Fruit fly (Drosophila melanogaster) whole organism, wandering third instar larva: Measurements from ENCODE around the gene Cpr67Fb.

Source experiments
- CG9705 ChIP-seq: fragments of 200-800 bp; sonication (Bioruptor generic); optimal IDR thresholded peaks from 2 replicates; lab custom pipeline; 2018; ENCODE audit warnings: missing biosample characterization, mild to moderate bottlenecking, missing genetic modification characterization
- Dfd ChIP-seq: fragments of >200 bp; optimal IDR thresholded peaks from 2 replicates; lab custom pipeline; 2017; ENCODE audit warnings: missing biosample characterization, missing genetic modification characterization
- Dif ChIP-seq: fragments of 200-275, 200-300 bp; sonication (Bioruptor generic); optimal IDR thresholded peaks from 2 replicates; lab custom pipeline; 2018; ENCODE audit warnings: missing biosample characterization, missing genetic modification characterization; ENCODE audit not compliant: partially characterized antibody
- GATAd ChIP-seq: sonication (Bioruptor generic); optimal IDR thresholded peaks from 2 replicates; lab custom pipeline; 2016; ENCODE audit warnings: missing biosample characterization, missing genetic modification characterization
- HLH106 ChIP-seq: fragments of 200-800 bp; optimal IDR thresholded peaks from 3 replicates; lab custom pipeline; 2019; ENCODE audit warnings: missing biosample characterization, mild to moderate bottlenecking, missing genetic modification characterization, moderate library complexity
- Hnf4 ChIP-seq: fragments of 200-800 bp; sonication (Bioruptor generic); optimal IDR thresholded peaks from 2 replicates; lab custom pipeline; 2016; ENCODE audit warnings: missing biosample characterization, mild to moderate bottlenecking, missing genetic modification characterization
- Hr78 ChIP-seq: fragments of >200 bp; optimal IDR thresholded peaks from 2 replicates; lab custom pipeline; 2017; ENCODE audit warnings: missing biosample characterization, missing genetic modification characterization
- Mio ChIP-seq: sonication (Bioruptor generic); optimal IDR thresholded peaks from 2 replicates; lab custom pipeline; 2016; ENCODE audit warnings: missing biosample characterization, missing genetic modification characterization
- Myc ChIP-seq: fragments of >200 bp; optimal IDR thresholded peaks from 2 replicates; lab custom pipeline; 2017
- N ChIP-seq: fragments of >200 bp; optimal IDR thresholded peaks from 2 replicates; lab custom pipeline; 2018; ENCODE audit warnings: missing biosample characterization, missing external identifiers, missing genetic modification characterization
- OdsH ChIP-seq: fragments of 200-800 bp; sonication (Bioruptor generic); optimal IDR thresholded peaks from 2 replicates; lab custom pipeline; 2016; ENCODE audit warnings: missing biosample characterization, mild to moderate bottlenecking, missing genetic modification characterization
- Rel ChIP-seq, 2 experiments: fragments of 200-800 bp; sonication (Bioruptor generic) in 1 of 2; optimal IDR thresholded peaks; 2 replicates in 1 of 2; 3 replicates in 1 of 2; lab custom pipeline; 2016 to 2019; ENCODE audit warnings: mild to moderate bottlenecking in 2 of 2, missing biosample characterization in 2 of 2, missing genetic modification characterization in 2 of 2, moderate library complexity in 1 of 2
- Sp1 ChIP-seq: fragments of 200-800 bp; sonication (Bioruptor generic); optimal IDR thresholded peaks from 3 replicates; lab custom pipeline; 2019; ENCODE audit warnings: missing biosample characterization, mild to moderate bottlenecking, missing genetic modification characterization, moderate library complexity
- Vsx2 ChIP-seq: fragments of 200-300, 225-300 bp; sonication (Bioruptor generic); optimal IDR thresholded peaks from 2 replicates; lab custom pipeline; 2018; ENCODE audit warnings: missing biosample characterization, missing genetic modification characterization; ENCODE audit not compliant: partially characterized antibody
- brk ChIP-seq: fragments of 200-800 bp; sonication (Bioruptor generic); optimal IDR thresholded peaks from 2 replicates; lab custom pipeline; 2016; ENCODE audit warnings: missing biosample characterization, mild to moderate bottlenecking, missing genetic modification characterization
- dl ChIP-seq, 2 experiments: fragments of 175-275, 200-275 bp in 1 of 2; fragments of 200-275 bp in 1 of 2; sonication (Bioruptor generic); optimal IDR thresholded peaks; lab custom pipeline; 2018; ENCODE audit warnings: mild to moderate bottlenecking in 2 of 2, missing biosample characterization in 2 of 2, missing genetic modification characterization in 2 of 2, moderate library complexity in 2 of 2; ENCODE audit not compliant: partially characterized antibody in 2 of 2, insufficient read depth in 1 of 2
- dmrt93B ChIP-seq: fragments of 200-800 bp; sonication (Bioruptor generic); optimal IDR thresholded peaks from 2 replicates; lab custom pipeline; 2018; ENCODE audit warnings: missing biosample characterization, mild to moderate bottlenecking, missing genetic modification characterization
- dsf ChIP-seq: sonication (Bioruptor generic); optimal IDR thresholded peaks from 2 replicates; lab custom pipeline; 2016; ENCODE audit warnings: missing biosample characterization, missing genetic modification characterization, borderline replicate concordance
- ey ChIP-seq: fragments of 200-800 bp; sonication (Bioruptor generic); optimal IDR thresholded peaks from 2 replicates; lab custom pipeline; 2016; ENCODE audit warnings: missing biosample characterization, missing genetic modification characterization
- foxo ChIP-seq, 2 experiments: fragments of 200-800 bp; sonication (Bioruptor generic); optimal IDR thresholded peaks; 2 replicates in 1 of 2; 3 replicates in 1 of 2; lab custom pipeline; 2016 to 2017; ENCODE audit warnings: missing biosample characterization in 2 of 2, missing genetic modification characterization in 2 of 2
- h ChIP-seq: fragments of 200-800 bp; sonication (Bioruptor generic); optimal IDR thresholded peaks from 3 replicates; lab custom pipeline; 2016; ENCODE audit warnings: missing biosample characterization, mild to moderate bottlenecking, missing genetic modification characterization
- lola ChIP-seq: fragments of >200 bp; optimal IDR thresholded peaks from 2 replicates; lab custom pipeline; 2017; ENCODE audit warnings: missing biosample characterization, missing genetic modification characterization
- psq ChIP-seq: fragments of 200-800 bp; sonication (Bioruptor generic); optimal IDR thresholded peaks from 3 replicates; lab custom pipeline; 2017; ENCODE audit warnings: missing biosample characterization, mild to moderate bottlenecking, missing genetic modification characterization, moderate library complexity
- rgr ChIP-seq: fragments of 200-800 bp; sonication (Bioruptor generic); optimal IDR thresholded peaks from 3 replicates; lab custom pipeline; 2016; ENCODE audit warnings: missing biosample characterization, mild to moderate bottlenecking, missing genetic modification characterization
- sv ChIP-seq: fragments of 200-800 bp; sonication (Bioruptor generic); optimal IDR thresholded peaks from 3 replicates; lab custom pipeline; 2016; ENCODE audit warnings: missing biosample characterization, missing genetic modification characterization
- tai ChIP-seq: sonication (Bioruptor generic); optimal IDR thresholded peaks from 2 replicates; lab custom pipeline; 2016; ENCODE audit warnings: missing biosample characterization, missing genetic modification characterization
- usp ChIP-seq: fragments of >200 bp; optimal IDR thresholded peaks from 2 replicates; lab custom pipeline; 2017; ENCODE audit warnings: missing biosample characterization, missing genetic modification characterization
- woc ChIP-seq: sonication (Bioruptor generic); optimal IDR thresholded peaks from 2 replicates; lab custom pipeline; 2016; ENCODE audit warnings: missing biosample characterization, mild to moderate bottlenecking, missing genetic modification characterization

Cpr67Fb gene

DNA sequence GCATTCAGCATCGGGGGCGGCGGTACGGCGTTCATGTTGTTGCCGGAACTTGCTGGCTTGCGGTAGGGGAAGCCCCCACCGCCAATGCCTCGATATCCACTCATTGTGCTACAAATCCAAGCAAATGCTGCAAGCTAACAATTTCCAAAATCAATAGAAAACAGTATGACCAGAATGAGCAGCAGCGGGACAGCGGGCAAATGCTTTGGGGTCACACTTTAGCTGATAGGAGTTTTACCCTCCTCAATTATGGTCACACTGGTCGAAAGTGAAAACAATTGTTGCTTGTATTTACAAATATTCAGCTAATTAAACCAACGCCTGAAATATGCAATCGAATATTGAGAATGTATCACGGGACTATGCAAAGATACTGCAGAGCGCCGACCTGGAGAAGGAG is 15.1 kb upstream of the Cpr67Fb start, which contains the start of the genes CG6418 and Blos4:
CG6418 (minus strand) TSS at position 196 of the 400 bp plus-strand sequence.
Blos4 (plus strand) TSS at position 244 of the 400 bp plus-strand sequence.
- TF ChIP-seq dsf (GFP tag; lab: Kevin White, UChicago) (no peak), tai (GFP tag; lab: Kevin White, UChicago) (no peak), h (GFP tag; lab: Kevin White, UChicago) (no peak), lola (GFP tag; lab: Kevin White, UChicago) (no peak), Hnf4 (GFP tag; lab: Kevin White, UChicago) (no peak), Rel (GFP tag; optimal IDR thresholded peaks at IDR 0.05; lab: Kevin White, UChicago) (no peak), Rel (tag; optimal IDR thresholded peaks at IDR 0.05; lab: Kevin White, UChicago) (peak; percentile 17), Vsx2 (GFP tag; lab: Kevin White, UChicago) (peak; percentile 93), dl (GFP tag; optimal IDR thresholded peaks at IDR 0.05; lab: Kevin White, UChicago; ENCODE audit: insufficient read depth in 1 of 2, partially characterized antibody in 2 of 2) (no peak), Sp1 (GFP tag; lab: Kevin White, UChicago) (no peak), Dfd (GFP tag; lab: Kevin White, UChicago) (no peak), foxo (GFP tag; optimal IDR thresholded peaks at IDR 0.05; lab: Kevin White, UChicago) (no peak), rgr (GFP tag; lab: Kevin White, UChicago) (peak; percentile 91)
- TF ChIP-seq, all 38 proteins: peak for 3

- TF ChIP-seq psq (no peak), dmrt93B (no peak), lola (GFP tag; lab: Kevin White, UChicago) (no peak), foxo (GFP tag; optimal IDR thresholded peaks at IDR 0.05; lab: Kevin White, UChicago) (no peak), Hr78 (GFP tag; lab: Kevin White, UChicago) (no peak), ey (GFP tag; lab: Kevin White, UChicago) (no peak), CG9705 (GFP tag; lab: Kevin White, UChicago) (no peak), Sp1 (GFP tag; lab: Kevin White, UChicago) (no peak), sv (GFP tag; lab: Kevin White, UChicago) (no peak)
Observed at dm6 chr3L:10882336-10883040, 11.5 kb upstream of the Cpr67Fb start, which contains the start of the genes CG6409 and galla-2. Gene CG6409 (minus strand): TSS chr3L:10882386. Gene galla-2 (plus strand): TSS chr3L:10882890.

DNA sequence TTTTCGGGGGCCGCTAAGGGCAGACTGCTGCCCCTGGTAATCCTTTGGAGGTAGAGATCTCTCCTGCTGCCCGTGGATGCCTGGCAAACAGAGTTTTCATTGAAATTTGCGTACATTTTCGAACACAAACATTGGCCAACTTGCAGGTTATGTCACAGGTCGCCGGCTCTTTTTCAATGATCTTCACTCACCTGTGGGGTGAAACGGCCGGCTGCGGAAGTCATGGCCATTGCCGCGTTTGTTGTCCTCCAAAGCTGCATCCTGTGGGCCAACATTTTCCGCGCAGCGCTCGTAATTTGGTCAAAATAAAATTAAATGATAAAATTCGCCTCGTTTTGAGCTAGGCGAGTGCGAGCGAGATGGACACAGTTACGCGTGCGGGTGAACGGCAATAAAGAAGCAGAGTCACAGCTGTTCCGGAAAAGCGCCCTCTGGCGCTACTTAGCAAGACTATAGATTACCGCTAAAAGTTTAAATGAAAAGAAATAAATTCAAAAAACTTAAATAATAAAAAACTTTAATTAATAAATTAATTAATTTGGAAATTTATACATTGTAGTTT is 8.2 kb upstream of the Cpr67Fb start:
- TF ChIP-seq Dfd (GFP tag; lab: Kevin White, UChicago) (no peak), Myc (lab: Kevin White, UChicago) (peak; percentile 69)
- TF ChIP-seq, all 38 proteins: peak for 1

dm6 chr3L:10886371-10886770 is 7.6 kb upstream of the Cpr67Fb start, which contains the start of gene OXA1L:
Gene OXA1L (minus strand): TSS chr3L:10886471.
- no peak for TF ChIP-seq Dif (GFP tag; lab: Kevin White, UChicago)
- no peak for TF ChIP-seq Myc (lab: Kevin White, UChicago)
- TF ChIP-seq rgr (GFP tag; lab: Kevin White, UChicago), result no peak
- TF ChIP-seq OdsH (GFP tag; lab: Kevin White, UChicago), result no peak
- TF ChIP-seq sv (GFP tag; lab: Kevin White, UChicago), result no peak
- TF ChIP-seq h (GFP tag; lab: Kevin White, UChicago), result no peak
- TF ChIP-seq Dfd (GFP tag; lab: Kevin White, UChicago), result no peak
- no peak for TF ChIP-seq usp
- TF ChIP-seq brk (GFP tag; lab: Kevin White, UChicago), result no peak
- TF ChIP-seq GATAd (GFP tag; lab: Kevin White, UChicago), result no peak
- no peak for TF ChIP-seq tai (GFP tag; lab: Kevin White, UChicago)
- TF ChIP-seq Rel (GFP tag; optimal IDR thresholded peaks at IDR 0.05; lab: Kevin White, UChicago), result no peak
- TF ChIP-seq Rel (tag; optimal IDR thresholded peaks at IDR 0.05; lab: Kevin White, UChicago), result no peak
- no peak for TF ChIP-seq N (GFP tag; lab: Kevin White, UChicago)
- no peak for TF ChIP-seq Vsx2 (GFP tag; lab: Kevin White, UChicago)
- TF ChIP-seq ey (GFP tag; lab: Kevin White, UChicago), result no peak
- no peak for TF ChIP-seq psq

- TF ChIP-seq sv (GFP tag; lab: Kevin White, UChicago) (no peak), N (GFP tag; lab: Kevin White, UChicago) (no peak), Dif (GFP tag; lab: Kevin White, UChicago) (no peak), HLH106 (tag; lab: Kevin White, UChicago) (no peak), Mio (GFP tag; lab: Kevin White, UChicago) (no peak), dl (GFP tag; optimal IDR thresholded peaks at IDR 0.05; lab: Kevin White, UChicago; ENCODE audit: insufficient read depth in 1 of 2, partially characterized antibody in 2 of 2) (no peak), Myc (lab: Kevin White, UChicago) (no peak), woc (GFP tag; lab: Kevin White, UChicago) (no peak), brk (GFP tag; lab: Kevin White, UChicago) (no peak)
Observed at dm6 chr3L:10889000-10889691, 4.8 kb upstream of the Cpr67Fb start.
